Fruit fly (Drosophila melanogaster): Measurements from ENCODE around the gene Pdcd4.

The Pdcd4 gene

DNA sequence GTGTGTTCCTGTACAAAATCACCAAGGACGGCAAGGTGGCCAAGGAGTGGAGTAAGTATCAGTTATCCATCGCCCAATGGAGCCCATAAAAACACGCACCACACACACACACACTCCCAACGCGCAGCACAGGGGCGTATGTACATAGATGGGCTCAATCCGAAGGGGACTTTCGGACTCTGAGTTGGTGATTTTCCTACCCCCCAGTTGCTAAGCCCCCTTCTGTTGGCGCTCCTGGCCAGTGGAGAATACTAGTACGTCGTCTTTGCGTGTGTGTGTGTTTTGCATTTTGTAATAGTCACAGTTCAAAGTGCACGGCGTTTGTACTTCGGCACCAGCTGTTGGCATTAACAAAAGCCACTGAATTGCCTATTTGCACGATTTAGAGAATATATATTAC, 15.1 kb downstream of the Pdcd4 start (continued):
- TF ChIP-seq Gug (GFP tag; IDR thresholded peaks at IDR 0.05) (peak; percentile 78), Lpt (GFP tag; optimal IDR thresholded peaks at IDR 0.05) (peak; percentile 76), eg (GFP tag; IDR thresholded peaks at IDR 0.05) (peak; percentile 94), CG6808 (GFP tag; optimal IDR thresholded peaks at IDR 0.05) (peak; percentile 95), CG10669 (GFP tag; optimal IDR thresholded peaks at IDR 0.05) (peak; percentile 81), topi (GFP tag; optimal IDR thresholded peaks at IDR 0.05) (peak; percentile 59), CG11902 (GFP tag; optimal IDR thresholded peaks at IDR 0.05) (peak; percentile 48), CG4318 (GFP tag; optimal IDR thresholded peaks at IDR 0.05) (peak; percentile 79), Eip93F (GFP tag; optimal IDR thresholded peaks at IDR 0.05) (peak; percentile 27), CG16779 (tag; optimal IDR thresholded peaks at IDR 0.05) (peak; percentile 77), Smox (GFP tag; optimal IDR thresholded peaks at IDR 0.05) (peak; percentile 68)

DNA sequence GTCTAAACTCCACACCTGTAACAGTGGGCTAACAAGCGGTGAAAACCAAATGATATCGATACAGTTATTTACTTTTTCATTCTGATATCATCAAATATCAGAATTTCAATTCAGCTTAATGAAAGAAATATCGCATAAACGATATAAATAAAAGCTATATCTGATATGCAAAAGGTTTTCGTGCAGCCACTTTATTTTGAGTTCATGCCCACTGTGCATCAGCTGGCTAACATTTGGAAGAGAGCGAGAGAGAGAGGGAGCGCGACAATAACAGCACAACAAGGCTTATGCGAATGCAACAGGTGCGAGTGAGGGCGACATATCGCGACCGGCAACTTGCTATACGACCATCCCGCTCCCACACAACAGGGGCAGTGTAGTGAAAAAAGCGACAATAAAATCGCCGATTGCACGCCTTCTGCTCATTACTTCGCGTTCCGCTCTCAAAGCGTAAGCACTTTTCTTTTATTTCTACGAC, 15.8 kb downstream of the Pdcd4 start, which contains the start of gene CG11151:
Gene CG11151 (plus strand): TSS at position 334 of the 478 bp plus-strand sequence.
- peak; percentile 77 for TF ChIP-seq fkh (GFP tag; optimal IDR thresholded peaks at IDR 0.05)
- peak; percentile 97 for TF ChIP-seq Ets21C (GFP tag; optimal IDR thresholded peaks at IDR 0.05)
- TF ChIP-seq Lpt (GFP tag; optimal IDR thresholded peaks at IDR 0.05), result peak; percentile 96
- TF ChIP-seq svp (GFP tag), result peak; percentile 98
- TF ChIP-seq pdm3 (GFP tag; optimal IDR thresholded peaks at IDR 0.05), result peak; percentile 98
- TF ChIP-seq Ets96B (tag; optimal IDR thresholded peaks at IDR 0.05), result peak; percentile 97
- peak; percentile 98 for TF ChIP-seq Met (GFP tag; optimal IDR thresholded peaks at IDR 0.05)
- peak; percentile 98 for TF ChIP-seq Smox (GFP tag; optimal IDR thresholded peaks at IDR 0.05)
- TF ChIP-seq CG7368 (GFP tag; optimal IDR thresholded peaks at IDR 0.05), result peak; percentile 97
- peak; percentile 94 for TF ChIP-seq dac (GFP tag; optimal IDR thresholded peaks at IDR 0.05)
- peak; percentile 97 for TF ChIP-seq eg (GFP tag; IDR thresholded peaks at IDR 0.05)
- peak; percentile 97 for TF ChIP-seq CG1621 (tag; optimal IDR thresholded peaks at IDR 0.05)
- peak; percentile 97 for TF ChIP-seq CG6163 (GFP tag; IDR thresholded peaks at IDR 0.05)
- TF ChIP-seq spab (GFP tag; optimal IDR thresholded peaks at IDR 0.05), result peak; percentile 91
- TF ChIP-seq CG8319 (GFP tag; optimal IDR thresholded peaks at IDR 0.05), result peak; percentile 92
- peak; percentile 83 for TF ChIP-seq Blimp-1 (GFP tag; optimal IDR thresholded peaks at IDR 0.05)
- peak; percentile 96 for TF ChIP-seq vri (GFP tag; optimal IDR thresholded peaks at IDR 0.05)
- peak; percentile 94 for TF ChIP-seq CG16779 (tag; optimal IDR thresholded peaks at IDR 0.05)
- TF ChIP-seq CG6854 (GFP tag; optimal IDR thresholded peaks at IDR 0.05), result peak; percentile 94
- TF ChIP-seq CG3919 (GFP tag; optimal IDR thresholded peaks at IDR 0.05), result peak; percentile 95
- TF ChIP-seq Gug (GFP tag; IDR thresholded peaks at IDR 0.05), result peak; percentile 94
- TF ChIP-seq fd85E (GFP tag; optimal IDR thresholded peaks at IDR 0.05), result peak; percentile 89
- peak; percentile 94 for TF ChIP-seq Eip93F (GFP tag; optimal IDR thresholded peaks at IDR 0.05)
- TF ChIP-seq achi (GFP tag; optimal IDR thresholded peaks at IDR 0.05), result peak; percentile 96
- peak; percentile 95 for TF ChIP-seq dsx (GFP tag; optimal IDR thresholded peaks at IDR 0.05; ENCODE audit: poor library complexity, severe bottlenecking)
- TF ChIP-seq CG10631 (GFP tag; optimal IDR thresholded peaks at IDR 0.05), result peak; percentile 96
- TF ChIP-seq cyc (GFP tag; optimal IDR thresholded peaks at IDR 0.05), result peak; percentile 95
- peak; percentile 98 for TF ChIP-seq topi (GFP tag; optimal IDR thresholded peaks at IDR 0.05)
- peak; percentile 96 for TF ChIP-seq CG11762 (GFP tag; optimal IDR thresholded peaks at IDR 0.05; ENCODE audit: insufficient read depth)
- peak; percentile 95 to 96 for TF ChIP-seq ss (GFP tag; optimal IDR thresholded peaks at IDR 0.05)
- TF ChIP-seq CG11294 (GFP tag; IDR thresholded peaks at IDR 0.05), result peak; percentile 94
- peak; percentile 98 for TF ChIP-seq Sox14 (GFP tag; optimal IDR thresholded peaks at IDR 0.05)
- TF ChIP-seq CG11902 (GFP tag; optimal IDR thresholded peaks at IDR 0.05), result peak; percentile 91
- peak; percentile 97 for TF ChIP-seq Sox102F (GFP tag; optimal IDR thresholded peaks at IDR 0.05)
- peak; percentile 96 for TF ChIP-seq Hr4 (GFP tag; optimal IDR thresholded peaks at IDR 0.05)
- TF ChIP-seq CG15336 (GFP tag; IDR thresholded peaks at IDR 0.05), result peak; percentile 98
- TF ChIP-seq fd59A (GFP tag; optimal IDR thresholded peaks at IDR 0.05), result peak; percentile 94
- peak; percentile 93 for TF ChIP-seq Sox15 (GFP tag; optimal IDR thresholded peaks at IDR 0.05)
- peak; percentile 92 to 95 for TF ChIP-seq salr (GFP tag; optimal IDR thresholded peaks at IDR 0.05)
- peak; percentile 97 for TF ChIP-seq CG32006 (GFP tag; optimal IDR thresholded peaks at IDR 0.05)
- TF ChIP-seq CG6276 (GFP tag; optimal IDR thresholded peaks at IDR 0.05), result peak; percentile 98
- TF ChIP-seq CG6808 (GFP tag; optimal IDR thresholded peaks at IDR 0.05), result peak; percentile 90
- TF ChIP-seq CG31627 (GFP tag; optimal IDR thresholded peaks at IDR 0.05), result peak; percentile 97
- TF ChIP-seq CG34406 (GFP tag; optimal IDR thresholded peaks at IDR 0.05), result peak; percentile 96
- peak; percentile 97 for TF ChIP-seq esn (GFP tag; optimal IDR thresholded peaks at IDR 0.05)
